Worm (Caenorhabditis elegans) whole organism, L3 larva: ENCODE data around the gene T23G4.127.

Experiments used
- ama-1 ChIP-seq: fragments of 150-350 bp; optimal IDR thresholded peaks from 2 replicates; lab custom pipeline; 2018
- egl-27 ChIP-seq: sonication (generic microtip); optimal IDR thresholded peaks from 4 replicates; lab custom pipeline; 2017; ENCODE audit warnings: missing biosample characterization, missing genetic modification reagents, missing genetic modification characterization
- jun-1 ChIP-seq: fragments of 150-350 bp; optimal IDR thresholded peaks from 2 replicates; lab custom pipeline; 2014; ENCODE audit warnings: missing biosample characterization, missing genetic modification reagents, missing genetic modification characterization
- lin-15B ChIP-seq: fragments of 150-350 bp; optimal IDR thresholded peaks from 2 replicates; lab custom pipeline; 2014; ENCODE audit warnings: missing biosample characterization, missing genetic modification characterization
- lin-39 ChIP-seq: fragments of 150-350 bp; optimal IDR thresholded peaks from 2 replicates; lab custom pipeline; 2018; ENCODE audit warnings: missing biosample characterization, missing genetic modification reagents, missing genetic modification characterization
- nhr-11 ChIP-seq: fragments of 150-350 bp; optimal IDR thresholded peaks from 2 replicates; lab custom pipeline; 2014; ENCODE audit warnings: missing biosample characterization, missing genetic modification characterization
- nhr-12 ChIP-seq: fragments of 150-350 bp; optimal IDR thresholded peaks from 2 replicates; lab custom pipeline; 2014; ENCODE audit warnings: missing biosample characterization, missing genetic modification characterization
- nhr-67 ChIP-seq: fragments of 150-350 bp; optimal IDR thresholded peaks from 2 replicates; lab custom pipeline; 2014; ENCODE audit warnings: missing biosample characterization, missing genetic modification characterization
- nhr-76 ChIP-seq: fragments of 150-350 bp; sonication (generic microtip); optimal IDR thresholded peaks from 5 replicates; lab custom pipeline; 2014; ENCODE audit warnings: missing biosample characterization, missing genetic modification characterization
- sea-2 ChIP-seq: fragments of 150-350 bp; sonication (generic microtip); optimal IDR thresholded peaks from 4 replicates; lab custom pipeline; 2014; ENCODE audit warnings: missing biosample characterization, missing genetic modification reagents, missing genetic modification characterization
- skn-1 ChIP-seq: fragments of 150-350 bp; optimal IDR thresholded peaks from 2 replicates; lab custom pipeline; 2014; ENCODE audit warnings: missing biosample characterization, missing genetic modification characterization
- zag-1 ChIP-seq: fragments of 150-350 bp; optimal IDR thresholded peaks from 2 replicates; lab custom pipeline; 2014; ENCODE audit warnings: missing biosample characterization, missing genetic modification characterization
- ztf-11 ChIP-seq: fragments of 150-350 bp; optimal IDR thresholded peaks from 2 replicates; lab custom pipeline; 2014; ENCODE audit warnings: missing biosample characterization, missing genetic modification characterization
- ztf-4 ChIP-seq: fragments of 150-350 bp; optimal IDR thresholded peaks from 2 replicates; lab custom pipeline; 2014; ENCODE audit warnings: missing biosample characterization, missing genetic modification characterization

DNA sequence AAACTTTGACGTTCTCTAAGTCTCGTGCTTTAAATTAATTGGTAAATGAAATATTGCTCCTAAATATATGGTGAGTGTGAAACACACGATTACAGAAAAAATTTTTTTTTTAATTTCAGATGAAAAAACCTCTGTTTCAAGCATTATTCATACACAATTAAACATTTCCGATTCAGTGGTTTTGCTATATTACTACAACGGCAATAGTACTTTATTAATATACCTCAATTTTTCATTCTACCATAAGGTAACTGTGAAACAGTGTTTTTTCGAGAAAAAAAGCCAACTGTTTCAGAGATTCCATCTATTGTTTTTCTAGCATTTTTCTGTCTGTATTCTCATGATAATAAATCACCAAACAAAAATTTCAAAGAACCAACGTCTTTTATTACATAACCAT, 2.3 kb upstream of the T23G4.127 start:
- TF ChIP-seq nhr-12 (tag; lab: Kevin White, UChicago) (no peak), ama-1 (no peak), ztf-4 (no peak), lin-39 (no peak), lin-15B (no peak), jun-1 (tag; lab: Kevin White, UChicago) (no peak), zag-1 (tag; lab: Kevin White, UChicago) (no peak), nhr-11 (tag; lab: Kevin White, UChicago) (no peak), nhr-67 (tag; lab: Kevin White, UChicago) (no peak), skn-1 (no peak), sea-2 (GFP tag; lab: Kevin White, UChicago) (no peak), ztf-11 (tag; lab: Kevin White, UChicago) (no peak), egl-27 (tag; lab: Kevin White, UChicago) (no peak), nhr-76 (tag; lab: Kevin White, UChicago) (no peak)
